Fruit fly (Drosophila melanogaster) whole organism, embryonic: ENCODE measurements around the gene alphaTub84D.

Experiments
- Atf3 ChIP-seq: fragments of 200-800 bp; sonication (Bioruptor generic); optimal IDR thresholded peaks from 3 replicates; lab custom pipeline; 2016; ENCODE audit warnings: missing biosample characterization, missing genetic modification characterization
- Blimp-1 ChIP-seq: fragments of 200-800 bp; sonication (Bioruptor generic); optimal IDR thresholded peaks from 3 replicates; lab custom pipeline; 2018; ENCODE audit warnings: missing biosample characterization, missing genetic modification characterization, mild to moderate bottlenecking, moderate library complexity, missing genetic modification reagents
- CG10209 ChIP-seq: fragments of 200-800 bp; sonication (Bioruptor generic); optimal IDR thresholded peaks from 3 replicates; lab custom pipeline; 2017; ENCODE audit warnings: missing biosample characterization, mild to moderate bottlenecking, missing genetic modification characterization, missing genetic modification reagents
- CG10431 ChIP-seq: fragments of 200-800 bp; sonication (Bioruptor generic); optimal IDR thresholded peaks from 3 replicates; lab custom pipeline; 2018; ENCODE audit warnings: missing biosample characterization, mild to moderate bottlenecking, missing genetic modification characterization
- CG11456 ChIP-seq: fragments of 200-800 bp; sonication (Bioruptor generic); IDR thresholded peaks from 3 replicates; pipeline ENCODE4 v1.3.6; 2022; ENCODE audit warnings: missing biosample characterization, missing genetic modification characterization
- CG11723 ChIP-seq: fragments of 200-800 bp; sonication (Bioruptor generic); optimal IDR thresholded peaks from 2 replicates; lab custom pipeline; 2017; ENCODE audit warnings: missing biosample characterization, mild to moderate bottlenecking, missing genetic modification characterization
- CG12104 ChIP-seq: fragments of 200-800 bp; sonication (Bioruptor generic); optimal IDR thresholded peaks from 3 replicates; lab custom pipeline; 2016; ENCODE audit warnings: missing biosample characterization, missing genetic modification characterization
- CG13123 ChIP-seq: fragments of 200-800 bp; sonication (Bioruptor generic); optimal IDR thresholded peaks from 2 replicates; lab custom pipeline; 2016; ENCODE audit warnings: missing biosample characterization, missing genetic modification characterization
- CG13296 ChIP-seq: fragments of 200-800 bp; sonication (Bioruptor generic); optimal IDR thresholded peaks from 3 replicates; lab custom pipeline; 2018; ENCODE audit warnings: missing biosample characterization, mild to moderate bottlenecking, missing genetic modification characterization
- CG14667 ChIP-seq: fragments of 200-800 bp; sonication (Bioruptor generic); IDR thresholded peaks from 2 replicates; pipeline ENCODE4 v1.3.6; 2022; ENCODE audit warnings: missing biosample characterization, missing genetic modification characterization
- CG16813 ChIP-seq: fragments of 200-800 bp; sonication (Bioruptor generic); IDR thresholded peaks from 3 replicates; pipeline ENCODE4 v1.3.6; 2022; ENCODE audit warnings: missing biosample characterization, missing genetic modification characterization; ENCODE audit not compliant: partially characterized antibody
- CG17361 ChIP-seq: fragments of 200-800 bp; sonication (Bioruptor generic); IDR thresholded peaks from 3 replicates; pipeline ENCODE4 v1.3.6; 2022; ENCODE audit warnings: missing biosample characterization, missing genetic modification characterization
- CG1792 ChIP-seq: fragments of 200-800 bp; sonication (Bioruptor generic); optimal IDR thresholded peaks from 2 replicates; lab custom pipeline; 2016; ENCODE audit warnings: missing biosample characterization, missing genetic modification characterization
- CG31365 ChIP-seq: fragments of 200-800 bp; sonication (Bioruptor generic); optimal IDR thresholded peaks from 2 replicates; lab custom pipeline; 2018; ENCODE audit warnings: missing biosample characterization, mild to moderate bottlenecking, missing genetic modification characterization
- CG33213 ChIP-seq: fragments of 200-800 bp; sonication (Bioruptor generic); optimal IDR thresholded peaks from 3 replicates; lab custom pipeline; 2016; ENCODE audit warnings: missing biosample characterization, missing genetic modification characterization
- CG34376 ChIP-seq: fragments of 200-800 bp; sonication (Bioruptor generic); optimal IDR thresholded peaks from 2 replicates; lab custom pipeline; 2018; ENCODE audit warnings: missing biosample characterization, mild to moderate bottlenecking, missing genetic modification characterization
- CG4730 ChIP-seq: fragments of 200-800 bp; sonication (Bioruptor generic); IDR thresholded peaks from 2 replicates; pipeline ENCODE4 v1.3.6; 2022; ENCODE audit warnings: missing biosample characterization, missing genetic modification characterization
- CG5953 ChIP-seq: fragments of 200-800 bp; sonication (Bioruptor generic); IDR thresholded peaks from 2 replicates; pipeline ENCODE4 v1.3.6; 2022; ENCODE audit warnings: missing biosample characterization, missing genetic modification characterization
- CG6175 ChIP-seq: fragments of 200-800 bp; sonication (Bioruptor generic); IDR thresholded peaks from 3 replicates; pipeline ENCODE4 v1.3.6; 2022; ENCODE audit warnings: missing biosample characterization, missing genetic modification characterization
- CG6689 ChIP-seq: fragments of 200-800 bp; sonication (Bioruptor generic); IDR thresholded peaks from 2 replicates; pipeline ENCODE4 v1.3.6; 2022; ENCODE audit warnings: missing biosample characterization, missing genetic modification characterization
- CG8924 ChIP-seq: fragments of 200-800 bp; optimal IDR thresholded peaks from 3 replicates; lab custom pipeline; 2019; ENCODE audit warnings: missing biosample characterization, mild to moderate bottlenecking, missing genetic modification characterization, moderate library complexity
- Dad ChIP-seq: fragments of 200-800 bp; sonication (Bioruptor generic); optimal IDR thresholded peaks from 3 replicates; lab custom pipeline; 2016; ENCODE audit warnings: missing biosample characterization, missing genetic modification characterization
- Dfd ChIP-seq, 2 experiments: fragments of >200 bp; optimal IDR thresholded peaks; 2 replicates each; lab custom pipeline; 2017; ENCODE audit warnings: missing biosample characterization in 2 of 2, missing genetic modification characterization in 2 of 2
- Gug ChIP-seq: fragments of 200-800 bp; sonication (Bioruptor generic); IDR thresholded peaks from 4 replicates; pipeline ENCODE4 v1.3.6; 2022; ENCODE audit warnings: missing biosample characterization, missing genetic modification characterization
- HHEX ChIP-seq: fragments of 200-800 bp; sonication (Bioruptor generic); optimal IDR thresholded peaks from 3 replicates; lab custom pipeline; 2017; ENCODE audit warnings: missing biosample characterization, mild to moderate bottlenecking, missing genetic modification characterization, missing genetic modification reagents
- MTF-1 ChIP-seq: fragments of 200-800 bp; sonication (Bioruptor generic); optimal IDR thresholded peaks from 2 replicates; lab custom pipeline; 2018; ENCODE audit warnings: missing biosample characterization, mild to moderate bottlenecking, missing genetic modification characterization, borderline replicate concordance
- Oaz ChIP-seq: fragments of 200-800 bp; sonication (Bioruptor generic); IDR thresholded peaks from 2 replicates; pipeline ENCODE4 v1.3.6; 2022; ENCODE audit warnings: missing biosample characterization, missing genetic modification characterization
- Rx ChIP-seq: fragments of 200-800 bp; sonication (Bioruptor generic); IDR thresholded peaks from 2 replicates; pipeline ENCODE4 v1.3.6; 2022; ENCODE audit warnings: missing biosample characterization, missing genetic modification characterization
- Side ChIP-seq: fragments of 200-800 bp; sonication (Bioruptor generic); optimal IDR thresholded peaks from 2 replicates; lab custom pipeline; 2016; ENCODE audit warnings: missing biosample characterization, missing genetic modification characterization
- abd-A ChIP-seq: fragments of 200-800 bp; sonication (Bioruptor generic); optimal IDR thresholded peaks from 3 replicates; lab custom pipeline; 2019; ENCODE audit warnings: missing biosample characterization, mild to moderate bottlenecking, missing genetic modification characterization, moderate library complexity
- amos ChIP-seq: fragments of 200-800 bp; sonication (Bioruptor generic); IDR thresholded peaks from 2 replicates; pipeline ENCODE4 v1.3.6; 2022; ENCODE audit warnings: missing biosample characterization, missing genetic modification characterization; ENCODE audit not compliant: partially characterized antibody
- caup ChIP-seq: fragments of 200-800 bp; sonication (Bioruptor generic); optimal IDR thresholded peaks from 3 replicates; lab custom pipeline; 2017; ENCODE audit warnings: missing biosample characterization, mild to moderate bottlenecking, missing genetic modification characterization, moderate library complexity; ENCODE audit not compliant: severe bottlenecking
- dmrt11E ChIP-seq: fragments of 200-800 bp; sonication (Bioruptor generic); optimal IDR thresholded peaks from 3 replicates; lab custom pipeline; 2018; ENCODE audit warnings: missing biosample characterization, mild to moderate bottlenecking, missing genetic modification characterization, moderate library complexity
- en ChIP-seq: fragments of 200-800 bp; sonication (Bioruptor generic); optimal IDR thresholded peaks from 2 replicates; lab custom pipeline; 2016; ENCODE audit warnings: missing biosample characterization, missing genetic modification characterization
- ewg ChIP-seq: fragments of 200-800 bp; sonication (Bioruptor generic); optimal IDR thresholded peaks from 3 replicates; lab custom pipeline; 2017; ENCODE audit warnings: mild to moderate bottlenecking, missing biosample characterization, missing genetic modification reagents, missing genetic modification characterization
- fu2 ChIP-seq: fragments of 200-800 bp; sonication (Bioruptor generic); optimal IDR thresholded peaks from 2 replicates; lab custom pipeline; 2016; ENCODE audit warnings: missing biosample characterization, missing genetic modification characterization
- gcm2 ChIP-seq: fragments of 200-800 bp; sonication (Bioruptor generic); optimal IDR thresholded peaks from 2 replicates; lab custom pipeline; 2016; ENCODE audit warnings: missing biosample characterization, missing genetic modification characterization
- gfzf ChIP-seq: fragments of 200-800 bp; sonication (Bioruptor generic); optimal IDR thresholded peaks from 2 replicates; lab custom pipeline; 2016; ENCODE audit warnings: missing biosample characterization, mild to moderate bottlenecking, missing genetic modification characterization, moderate library complexity
- hb ChIP-seq: fragments of 200-800 bp; sonication (Bioruptor generic); IDR thresholded peaks from 3 replicates; pipeline ENCODE4 v1.3.6; 2022; ENCODE audit warnings: missing biosample characterization, missing genetic modification characterization; ENCODE audit not compliant: partially characterized antibody
- jing ChIP-seq: fragments of 200-800 bp; sonication (Bioruptor generic); optimal IDR thresholded peaks from 2 replicates; lab custom pipeline; 2018; ENCODE audit warnings: missing biosample characterization, mild to moderate bottlenecking, missing genetic modification characterization
- knrl ChIP-seq: fragments of 200-800 bp; sonication (Bioruptor generic); IDR thresholded peaks from 3 replicates; pipeline ENCODE4 v1.3.6; 2022; ENCODE audit warnings: missing biosample characterization, missing genetic modification characterization; ENCODE audit not compliant: partially characterized antibody
- nmo ChIP-seq: fragments of 200-800 bp; sonication (Bioruptor generic); optimal IDR thresholded peaks from 2 replicates; lab custom pipeline; 2018; ENCODE audit warnings: missing biosample characterization, mild to moderate bottlenecking, missing genetic modification characterization, moderate library complexity
- pum ChIP-seq: fragments of 200-800 bp; sonication (Bioruptor generic); optimal IDR thresholded peaks from 2 replicates; lab custom pipeline; 2016; ENCODE audit warnings: missing biosample characterization, missing genetic modification characterization
- schlank ChIP-seq: fragments of 200-800 bp; sonication (Bioruptor generic); optimal IDR thresholded peaks from 2 replicates; lab custom pipeline; 2018; ENCODE audit warnings: missing biosample characterization, mild to moderate bottlenecking, missing genetic modification characterization
- sens-2 ChIP-seq: fragments of 200-800 bp; sonication (Bioruptor generic); IDR thresholded peaks from 2 replicates; pipeline ENCODE4 v1.3.6; 2022; ENCODE audit warnings: missing biosample characterization, missing genetic modification characterization
- tgo ChIP-seq: fragments of 200-800 bp; sonication (Bioruptor generic); IDR thresholded peaks from 3 replicates; pipeline ENCODE4 v1.3.6; 2022; ENCODE audit warnings: missing biosample characterization, missing genetic modification characterization
- vvl ChIP-seq: fragments of 200-800 bp; sonication (Bioruptor generic); IDR thresholded peaks from 2 replicates; pipeline ENCODE4 v1.3.6; 2022; ENCODE audit warnings: missing biosample characterization, missing genetic modification characterization
- wor ChIP-seq: fragments of 200-800 bp; sonication (Bioruptor generic); IDR thresholded peaks from 2 replicates; pipeline ENCODE4 v1.3.6; 2022; ENCODE audit warnings: missing biosample characterization, missing genetic modification characterization
- zf30C ChIP-seq: fragments of 200-800 bp; sonication (Bioruptor generic); optimal IDR thresholded peaks from 3 replicates; lab custom pipeline; 2018; ENCODE audit warnings: missing biosample characterization, mild to moderate bottlenecking, missing genetic modification characterization

alphaTub84D gene

dm6 chr3R:7506314-7506988 lies 24.1 kb upstream of the alphaTub84D start (continued):
- TF ChIP-seq tgo (GFP tag; lab: Robert Waterston, UW) (peak; percentile 80), CG17361 (GFP tag; lab: Robert Waterston, UW) (peak; percentile 67), caup (GFP tag; lab: Kevin White, UChicago) (peak; percentile 90), schlank (peak; percentile 82), sens-2 (no peak), MTF-1 (peak; percentile 12), CG13296 (peak; percentile 81), Atf3 (GFP tag; lab: Kevin White, UChicago) (peak; percentile 39), zf30C (GFP tag; lab: Kevin White, UChicago) (no peak), jing (peak; percentile 42), Side (GFP tag; lab: Kevin White, UChicago) (peak; percentile 88), Rx (GFP tag; lab: Robert Waterston, UW) (no peak), CG6175 (peak; percentile 85), CG33213 (peak; percentile 66), CG6689 (GFP tag; lab: Robert Waterston, UW) (peak; percentile 57), abd-A (tag; lab: Kevin White, UChicago) (peak; percentile 59), CG14667 (GFP tag; lab: Robert Waterston, UW) (peak; percentile 53; the same call in 1 of the 2 replicates), knrl (GFP tag; lab: Robert Waterston, UW) (no peak), dmrt11E (tag; lab: Kevin White, UChicago) (no peak), gfzf (GFP tag; lab: Kevin White, UChicago) (no peak), nmo (GFP tag; lab: Kevin White, UChicago) (peak; percentile 64), en (GFP tag; lab: Kevin White, UChicago) (peak; percentile 57), wor (GFP tag; lab: Robert Waterston, UW) (no peak), CG12104 (GFP tag; lab: Kevin White, UChicago) (peak; percentile 53), CG34376 (GFP tag; lab: Kevin White, UChicago) (peak; percentile 60), Gug (GFP tag; lab: Robert Waterston, UW) (peak; percentile 67; the same call in 2 of the 4 replicates), CG1792 (GFP tag; lab: Kevin White, UChicago) (peak; percentile 82), hb (no peak), gcm2 (GFP tag; lab: Kevin White, UChicago) (peak; percentile 39), Dad (peak; percentile 78), Oaz (peak; percentile 69), CG10431 (GFP tag; lab: Kevin White, UChicago) (no peak), fu2 (GFP tag; lab: Kevin White, UChicago) (peak; percentile 87), Dfd (GFP tag; optimal IDR thresholded peaks at IDR 0.05; lab: Kevin White, UChicago) (no peak), ewg (no peak), Blimp-1 (GFP tag; lab: Kevin White, UChicago) (no peak), amos (no peak), CG8924 (tag; lab: Kevin White, UChicago) (peak; percentile 79), CG4730 (GFP tag; lab: Robert Waterston, UW) (peak; percentile 62), CG16813 (no peak), vvl (GFP tag; lab: Robert Waterston, UW) (peak; percentile 85; the same call in 1 of the 2 replicates), pum (GFP tag; lab: Kevin White, UChicago) (peak; percentile 59), CG11456 (GFP tag; lab: Robert Waterston, UW) (peak; percentile 94), CG10209 (GFP tag; lab: Kevin White, UChicago) (peak; percentile 81), CG31365 (tag; lab: Kevin White, UChicago) (peak; percentile 40), CG13123 (GFP tag; lab: Kevin White, UChicago) (peak; percentile 60), HHEX (peak; percentile 89), CG5953 (GFP tag; lab: Robert Waterston, UW) (no peak), CG11723 (GFP tag; lab: Kevin White, UChicago) (peak; percentile 23)
